Fruit fly (Drosophila melanogaster): ENCODE measurements around the gene Wdr82.

The Wdr82 gene

DNA sequence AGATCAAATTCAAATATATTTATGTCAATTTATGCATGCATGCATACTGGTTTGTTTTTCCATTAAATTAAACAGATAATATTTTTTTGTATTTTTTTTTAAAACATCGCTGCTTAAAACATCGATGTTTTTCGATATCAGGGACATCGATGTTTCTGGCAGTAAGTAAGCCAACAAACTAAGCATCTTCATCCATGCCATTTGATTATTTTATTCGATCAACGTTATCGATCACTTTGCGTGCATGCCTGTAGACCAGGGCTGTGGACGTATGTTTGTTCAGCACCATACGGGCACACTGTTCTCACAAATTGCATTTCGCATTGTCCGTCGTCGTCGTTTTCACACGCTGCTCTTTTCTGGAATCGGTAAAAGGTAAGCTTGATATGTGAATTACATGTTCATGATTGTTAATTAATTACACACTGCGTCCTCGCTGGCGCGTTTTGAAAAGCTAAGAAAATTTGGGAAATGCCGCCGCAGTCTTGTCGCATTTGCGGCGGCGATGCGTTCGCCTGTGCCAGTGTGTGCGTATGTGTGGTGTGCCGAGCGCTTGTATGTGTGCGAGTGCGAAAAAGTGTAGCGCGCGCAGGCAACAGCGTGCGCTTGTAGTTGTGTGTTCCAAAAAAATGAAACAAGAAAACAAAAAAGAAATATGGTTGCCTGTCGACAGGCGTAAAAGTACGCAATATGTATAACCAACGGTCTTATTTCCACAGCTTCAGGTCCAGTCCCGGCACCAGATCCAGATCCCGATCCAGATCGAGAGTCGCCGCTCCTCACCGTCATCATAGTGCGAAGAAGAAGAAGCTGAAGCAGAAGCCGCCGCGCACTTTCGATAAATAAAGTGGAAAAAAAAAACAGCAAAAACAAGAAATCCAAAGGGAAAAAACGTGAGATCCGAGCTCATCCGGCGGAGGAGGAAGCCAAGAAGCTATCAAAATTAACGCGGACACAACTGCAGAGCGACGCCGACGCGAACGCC lies 29.3 kb downstream of the Wdr82 start, which contains the start of gene emb (continued):
- TF ChIP-seq CG17186 (GFP tag; optimal IDR thresholded peaks at IDR 0.05) (peak; percentile 35), zen2 (GFP tag; IDR thresholded peaks at IDR 0.05; ENCODE audit: partially characterized antibody) (peak; percentile 93), CTCF (GFP tag; optimal IDR thresholded peaks at IDR 0.05) (no peak), CrebB (tag; optimal IDR thresholded peaks at IDR 0.05) (peak; percentile 33), row (GFP tag; IDR thresholded peaks at IDR 0.05) (peak; percentile 76), shn (GFP tag; optimal IDR thresholded peaks at IDR 0.05) (peak; percentile 46), CG6683 (GFP tag; optimal IDR thresholded peaks at IDR 0.05) (no peak), CG1233 (GFP tag; optimal IDR thresholded peaks at IDR 0.05) (peak; percentile 40), CG11695 (GFP tag; IDR thresholded peaks at IDR 0.05) (no peak), Poxn (GFP tag; IDR thresholded peaks at IDR 0.05) (no peak), Dfd (GFP tag; optimal IDR thresholded peaks at IDR 0.05) (no peak), CG8359 (GFP tag; optimal IDR thresholded peaks at IDR 0.05; ENCODE audit: borderline replicate concordance) (no peak), CG13424 (tag; optimal IDR thresholded peaks at IDR 0.05) (peak; percentile 26), Ets97D (GFP tag; optimal IDR thresholded peaks at IDR 0.05) (peak; percentile 95), NC2β (GFP tag; optimal IDR thresholded peaks at IDR 0.05) (peak; percentile 47), zf30C (GFP tag; optimal IDR thresholded peaks at IDR 0.05) (no peak), Neu2 (GFP tag; optimal IDR thresholded peaks at IDR 0.05; ENCODE audit: borderline replicate concordance) (no peak), CG33213 (GFP tag; optimal IDR thresholded peaks at IDR 0.05) (peak; percentile 89), CG7556 (GFP tag; optimal IDR thresholded peaks at IDR 0.05) (no peak), cwo (GFP tag; optimal IDR thresholded peaks at IDR 0.05) (no peak), seq (GFP tag; IDR thresholded peaks at IDR 0.05) (no peak), emc (GFP tag; optimal IDR thresholded peaks at IDR 0.05) (no peak), CG31441 (GFP tag; IDR thresholded peaks at IDR 0.05) (no peak), CG13287 (GFP tag; IDR thresholded peaks at IDR 0.05; ENCODE audit: partially characterized antibody) (peak; percentile 93), Pdp1 (GFP tag; optimal IDR thresholded peaks at IDR 0.05) (peak in 1 of 2 experiments; percentile 17), Dp (GFP tag; optimal IDR thresholded peaks at IDR 0.05) (peak; percentile 65), chm (GFP tag; IDR thresholded peaks at IDR 0.05) (peak; percentile 17; the same call in 1 of the 2 replicates), Sox100B (GFP tag; optimal IDR thresholded peaks at IDR 0.05) (no peak), CG16815 (GFP tag; optimal IDR thresholded peaks at IDR 0.05) (no peak), PHDP (tag; optimal IDR thresholded peaks at IDR 0.05) (no peak), CG16779 (GFP tag; IDR thresholded peaks at IDR 0.05) (no peak), CG8388 (GFP tag; optimal IDR thresholded peaks at IDR 0.05) (peak; percentile 4), CG9817 (tag; optimal IDR thresholded peaks at IDR 0.05) (peak; percentile 29), CG11247 (GFP tag; IDR thresholded peaks at IDR 0.05) (peak; percentile 37; the same call in 1 of the 2 replicates), CG3838 (GFP tag; optimal IDR thresholded peaks at IDR 0.05) (peak; percentile 11), CG9609 (GFP tag; optimal IDR thresholded peaks at IDR 0.05) (peak; percentile 40), CG12155 (GFP tag; optimal IDR thresholded peaks at IDR 0.05) (peak; percentile 28), Nf-YC (tag; optimal IDR thresholded peaks at IDR 0.05) (no peak), CG8478 (optimal IDR thresholded peaks at IDR 0.05) (peak; percentile 85), crp (GFP tag; optimal IDR thresholded peaks at IDR 0.05) (peak in 1 of 2 experiments; percentile 21), Camta (GFP tag; optimal IDR thresholded peaks at IDR 0.05) (no peak), CG1832 (GFP tag; optimal IDR thresholded peaks at IDR 0.05) (no peak), Optix (GFP tag; IDR thresholded peaks at IDR 0.05) (no peak), fru (optimal IDR thresholded peaks at IDR 0.05) (no peak), CG10321 (GFP tag; IDR thresholded peaks at IDR 0.05) (no peak), ab (GFP tag; optimal IDR thresholded peaks at IDR 0.05) (no peak), CG2199 (GFP tag; IDR thresholded peaks at IDR 0.05) (no peak), kni (GFP tag; optimal IDR thresholded peaks at IDR 0.05) (no peak), CG30403 (GFP tag; optimal IDR thresholded peaks at IDR 0.05) (peak; percentile 47)

Measured in whole organism, embryonic.